Fruit fly (Drosophila melanogaster) whole organism, embryonic: ENCODE measurements around the gene IntS2.

ENCODE experiments used
- Ada2b ChIP-seq: fragments of 200-800 bp; sonication (Bioruptor generic); IDR thresholded peaks from 2 replicates; pipeline ENCODE4 v1.3.6; 2022; ENCODE audit warnings: missing biosample characterization, missing genetic modification characterization
- Asciz ChIP-seq: fragments of 200-800 bp; sonication (Bioruptor generic); optimal IDR thresholded peaks from 2 replicates; lab custom pipeline; 2017; ENCODE audit warnings: missing biosample characterization, mild to moderate bottlenecking, missing genetic modification characterization, missing genetic modification reagents
- C15 ChIP-seq: fragments of 200-800 bp; sonication (Bioruptor generic); IDR thresholded peaks from 3 replicates; pipeline ENCODE4 v1.3.6; 2022; ENCODE audit warnings: missing biosample characterization, missing genetic modification characterization
- CG10431 ChIP-seq: fragments of 200-800 bp; sonication (Bioruptor generic); optimal IDR thresholded peaks from 3 replicates; lab custom pipeline; 2018; ENCODE audit warnings: missing biosample characterization, mild to moderate bottlenecking, missing genetic modification characterization
- CG11504 ChIP-seq: fragments of 200-800 bp; sonication (Bioruptor generic); optimal IDR thresholded peaks from 3 replicates; lab custom pipeline; 2019; ENCODE audit warnings: missing biosample characterization, mild to moderate bottlenecking, missing genetic modification characterization, moderate library complexity
- CG12769 ChIP-seq: fragments of 200-800 bp; sonication (Bioruptor generic); optimal IDR thresholded peaks from 2 replicates; lab custom pipeline; 2019; ENCODE audit warnings: missing biosample characterization, mild to moderate bottlenecking, missing genetic modification characterization, moderate library complexity
- CG14014 ChIP-seq: fragments of 200-800 bp; sonication (Bioruptor generic); IDR thresholded peaks from 2 replicates; pipeline ENCODE4 v1.3.6; 2022; ENCODE audit warnings: missing biosample characterization, missing genetic modification characterization
- CG17568 ChIP-seq: fragments of 200-800 bp; sonication (Bioruptor generic); optimal IDR thresholded peaks from 2 replicates; lab custom pipeline; 2018; ENCODE audit warnings: missing biosample characterization, mild to moderate bottlenecking, missing genetic modification characterization, moderate library complexity
- CG1792 ChIP-seq: fragments of 200-800 bp; sonication (Bioruptor generic); optimal IDR thresholded peaks from 2 replicates; lab custom pipeline; 2016; ENCODE audit warnings: missing biosample characterization, missing genetic modification characterization
- CG2120 ChIP-seq: fragments of 200-800 bp; sonication (Bioruptor generic); optimal IDR thresholded peaks from 3 replicates; lab custom pipeline; 2016; ENCODE audit warnings: missing biosample characterization, missing genetic modification characterization
- CG2875 ChIP-seq: fragments of 200-800 bp; sonication (Bioruptor generic); optimal IDR thresholded peaks from 2 replicates; lab custom pipeline; 2017; ENCODE audit warnings: missing biosample characterization, mild to moderate bottlenecking, missing genetic modification characterization, missing genetic modification reagents
- CG31365 ChIP-seq: fragments of 200-800 bp; sonication (Bioruptor generic); optimal IDR thresholded peaks from 2 replicates; lab custom pipeline; 2018; ENCODE audit warnings: missing biosample characterization, mild to moderate bottlenecking, missing genetic modification characterization
- CG33557 ChIP-seq: fragments of 200-800 bp; sonication (Bioruptor generic); optimal IDR thresholded peaks from 2 replicates; lab custom pipeline; 2019; ENCODE audit warnings: missing biosample characterization, mild to moderate bottlenecking, missing genetic modification characterization, moderate library complexity
- CG4424 ChIP-seq: fragments of 200-800 bp; sonication (Bioruptor generic); optimal IDR thresholded peaks from 3 replicates; lab custom pipeline; 2016; ENCODE audit warnings: missing biosample characterization, missing genetic modification characterization
- CG6175 ChIP-seq: fragments of 200-800 bp; sonication (Bioruptor generic); IDR thresholded peaks from 3 replicates; pipeline ENCODE4 v1.3.6; 2022; ENCODE audit warnings: missing biosample characterization, missing genetic modification characterization
- CG6689 ChIP-seq: fragments of 200-800 bp; sonication (Bioruptor generic); IDR thresholded peaks from 2 replicates; pipeline ENCODE4 v1.3.6; 2022; ENCODE audit warnings: missing biosample characterization, missing genetic modification characterization
- CG8359 ChIP-seq: fragments of 200-800 bp; sonication (Bioruptor generic); optimal IDR thresholded peaks from 2 replicates; lab custom pipeline; 2017; ENCODE audit warnings: missing biosample characterization, mild to moderate bottlenecking, missing genetic modification characterization, borderline replicate concordance
- CG8944 ChIP-seq: fragments of 200-800 bp; sonication (Bioruptor generic); optimal IDR thresholded peaks from 3 replicates; lab custom pipeline; 2016; ENCODE audit warnings: missing biosample characterization, missing genetic modification characterization
- CG9817 ChIP-seq: fragments of 200-800 bp; sonication (Bioruptor generic); optimal IDR thresholded peaks from 2 replicates; lab custom pipeline; 2018; ENCODE audit warnings: missing biosample characterization, mild to moderate bottlenecking, missing genetic modification characterization, moderate library complexity
- D19B ChIP-seq: fragments of 200-800 bp; sonication (Bioruptor generic); optimal IDR thresholded peaks from 2 replicates; lab custom pipeline; 2017; ENCODE audit warnings: missing biosample characterization, mild to moderate bottlenecking, missing genetic modification characterization
- Dp ChIP-seq: fragments of 200-800 bp; sonication (Bioruptor generic); optimal IDR thresholded peaks from 2 replicates; lab custom pipeline; 2018; ENCODE audit warnings: missing biosample characterization, mild to moderate bottlenecking, missing genetic modification characterization, moderate library complexity
- HHEX ChIP-seq: fragments of 200-800 bp; sonication (Bioruptor generic); optimal IDR thresholded peaks from 3 replicates; lab custom pipeline; 2017; ENCODE audit warnings: missing biosample characterization, mild to moderate bottlenecking, missing genetic modification characterization, missing genetic modification reagents
- Hr51 ChIP-seq, 2 experiments: fragments of 200-800 bp; sonication (Bioruptor generic); optimal IDR thresholded peaks; 2 replicates in 1 of 2; 3 replicates in 1 of 2; lab custom pipeline; 2016 to 2018; ENCODE audit warnings: missing biosample characterization in 2 of 2, missing genetic modification characterization in 2 of 2, mild to moderate bottlenecking in 1 of 2, moderate library complexity in 1 of 2
- Max ChIP-seq: fragments of 200-800 bp; sonication (Bioruptor generic); optimal IDR thresholded peaks from 2 replicates; lab custom pipeline; 2016; ENCODE audit warnings: missing biosample characterization, mild to moderate bottlenecking, missing genetic modification characterization
- Poxn ChIP-seq: fragments of 200-800 bp; sonication (Bioruptor generic); IDR thresholded peaks from 2 replicates; pipeline ENCODE4 v1.3.6; 2022; ENCODE audit warnings: missing biosample characterization, missing genetic modification characterization
- Rfx ChIP-seq: fragments of 200-800 bp; sonication (Bioruptor generic); IDR thresholded peaks from 2 replicates; pipeline ENCODE4 v1.3.6; 2022; ENCODE audit warnings: missing biosample characterization, missing genetic modification characterization
- Six4 ChIP-seq: fragments of 200-800 bp; sonication (Bioruptor generic); optimal IDR thresholded peaks from 2 replicates; lab custom pipeline; 2016; ENCODE audit warnings: missing biosample characterization, missing genetic modification characterization
- Xrp1 ChIP-seq: fragments of 200-800 bp; sonication (Bioruptor generic); IDR thresholded peaks from 2 replicates; pipeline ENCODE4 v1.3.6; 2022; ENCODE audit warnings: missing biosample characterization, missing genetic modification characterization
- ab ChIP-seq: fragments of 200-800 bp; sonication (Bioruptor generic); optimal IDR thresholded peaks from 2 replicates; lab custom pipeline; 2016; ENCODE audit warnings: missing biosample characterization, missing genetic modification characterization
- bowl ChIP-seq: fragments of 200-800 bp; sonication (Bioruptor generic); IDR thresholded peaks from 2 replicates; pipeline ENCODE4 v1.3.6; 2022; ENCODE audit warnings: missing biosample characterization, missing genetic modification characterization
- dan ChIP-seq: fragments of 200-800 bp; sonication (Bioruptor generic); IDR thresholded peaks from 2 replicates; pipeline ENCODE4 v1.3.6; 2022; ENCODE audit warnings: missing biosample characterization, missing genetic modification characterization
- gce ChIP-seq: fragments of 200-800 bp; sonication (Bioruptor generic); IDR thresholded peaks from 3 replicates; pipeline ENCODE4 v1.3.6; 2022; ENCODE audit warnings: missing biosample characterization, missing genetic modification characterization
- grn ChIP-seq: fragments of 200-800 bp; sonication (Bioruptor generic); optimal IDR thresholded peaks from 3 replicates; lab custom pipeline; 2017; ENCODE audit warnings: missing biosample characterization, missing genetic modification characterization
- gsb-n ChIP-seq: fragments of 200-800 bp; sonication (Bioruptor generic); optimal IDR thresholded peaks from 3 replicates; lab custom pipeline; 2018; ENCODE audit warnings: missing biosample characterization, mild to moderate bottlenecking, missing genetic modification characterization
- jumu ChIP-seq: fragments of 200-800 bp; sonication (Bioruptor generic); optimal IDR thresholded peaks from 3 replicates; lab custom pipeline; 2016; ENCODE audit warnings: missing biosample characterization, missing genetic modification characterization
- lab ChIP-seq: fragments of 200-800 bp; sonication (Bioruptor generic); optimal IDR thresholded peaks from 3 replicates; lab custom pipeline; 2017; ENCODE audit warnings: missing biosample characterization, missing genetic modification characterization, mild to moderate bottlenecking, moderate library complexity, missing genetic modification reagents
- odd ChIP-seq: fragments of 200-800 bp; sonication (Bioruptor generic); optimal IDR thresholded peaks from 2 replicates; lab custom pipeline; 2017; ENCODE audit warnings: missing biosample characterization, mild to moderate bottlenecking, missing genetic modification characterization
- otp ChIP-seq: fragments of 200-800 bp; sonication (Bioruptor generic); IDR thresholded peaks from 3 replicates; pipeline ENCODE4, ENCODE4 v1.3.6; 2022; ENCODE audit warnings: missing biosample characterization, missing genetic modification characterization
- pan ChIP-seq, 4 experiments: fragments of >200 bp in 3 of 4; fragments of 200-800 bp in 1 of 4; sonication (Bioruptor generic) in 1 of 4; optimal IDR thresholded peaks in 3 of 4; IDR thresholded peaks in 1 of 4; 2 replicates each; pipeline versions ENCODE4 v1.3.6 to Lab custom; 2017 to 2022; ENCODE audit warnings: missing biosample characterization in 2 of 4, missing genetic modification characterization in 2 of 4, mixed read lengths in 1 of 4
- psq ChIP-seq: fragments of 200-800 bp; sonication (Bioruptor generic); optimal IDR thresholded peaks from 2 replicates; lab custom pipeline; 2017; ENCODE audit warnings: missing biosample characterization, missing genetic modification characterization
- pum ChIP-seq: fragments of 200-800 bp; sonication (Bioruptor generic); optimal IDR thresholded peaks from 2 replicates; lab custom pipeline; 2016; ENCODE audit warnings: missing biosample characterization, missing genetic modification characterization
- pzg ChIP-seq: fragments of 200-800 bp; sonication (Bioruptor generic); optimal IDR thresholded peaks from 3 replicates; lab custom pipeline; 2018; ENCODE audit warnings: missing biosample characterization, mild to moderate bottlenecking, missing genetic modification characterization, moderate library complexity
- sc ChIP-seq, 3 experiments: fragments of >200 bp in 2 of 3; fragments of 200-800 bp in 1 of 3; sonication (Bioruptor generic) in 1 of 3; optimal IDR thresholded peaks; 2 replicates in 2 of 3; 3 replicates in 1 of 3; lab custom pipeline; 2017; ENCODE audit warnings: mild to moderate bottlenecking in 1 of 3, missing biosample characterization in 1 of 3, missing genetic modification characterization in 1 of 3, missing genetic modification reagents in 1 of 3
- schlank ChIP-seq: fragments of 200-800 bp; sonication (Bioruptor generic); optimal IDR thresholded peaks from 2 replicates; lab custom pipeline; 2018; ENCODE audit warnings: missing biosample characterization, mild to moderate bottlenecking, missing genetic modification characterization
- tup ChIP-seq: fragments of 200-800 bp; sonication (Bioruptor generic); optimal IDR thresholded peaks from 2 replicates; lab custom pipeline; 2016; ENCODE audit warnings: missing biosample characterization, mild to moderate bottlenecking, missing genetic modification characterization, moderate library complexity
- vnd ChIP-seq: fragments of 200-800 bp; sonication (Bioruptor generic); IDR thresholded peaks from 3 replicates; pipeline ENCODE4 v1.3.6; 2022; ENCODE audit warnings: missing biosample characterization, missing genetic modification characterization; ENCODE audit not compliant: partially characterized antibody
- vvl ChIP-seq: fragments of 200-800 bp; sonication (Bioruptor generic); IDR thresholded peaks from 2 replicates; pipeline ENCODE4 v1.3.6; 2022; ENCODE audit warnings: missing biosample characterization, missing genetic modification characterization
- zf30C ChIP-seq: fragments of 200-800 bp; sonication (Bioruptor generic); optimal IDR thresholded peaks from 3 replicates; lab custom pipeline; 2018; ENCODE audit warnings: missing biosample characterization, mild to moderate bottlenecking, missing genetic modification characterization

Gene IntS2

dm6 chrX:17682745-17683505 is 26.3 kb upstream of the IntS2 start (continued):
- TF ChIP-seq pan (optimal IDR thresholded peaks at IDR 0.05; lab: Kevin White, UChicago) (no peak), pan (GFP tag; optimal IDR thresholded peaks at IDR 0.05 in 1 of 2, IDR thresholded peaks at IDR 0.05 in 1 of 2) (peak in 1 of 2 experiments; percentile 86), vnd (no peak), CG33557 (GFP tag; lab: Kevin White, UChicago) (no peak), jumu (GFP tag; lab: Kevin White, UChicago) (no peak), CG31365 (no peak), Xrp1 (GFP tag; lab: Robert Waterston, UW) (peak; percentile 88), CG6689 (GFP tag; lab: Robert Waterston, UW) (peak; percentile 86), Hr51 (GFP tag; optimal IDR thresholded peaks at IDR 0.05; lab: Kevin White, UChicago) (peak in 1 of 2 experiments; percentile 61), CG12769 (tag; lab: Kevin White, UChicago) (no peak), Asciz (GFP tag; lab: Kevin White, UChicago) (peak; percentile 63), CG2120 (GFP tag; lab: Kevin White, UChicago) (peak; percentile 20), CG6175 (GFP tag; lab: Robert Waterston, UW) (no peak), Six4 (GFP tag; lab: Kevin White, UChicago) (peak; percentile 14), grn (GFP tag; lab: Kevin White, UChicago) (peak; percentile 4), Dp (GFP tag; lab: Kevin White, UChicago) (no peak), CG8359 (GFP tag; lab: Kevin White, UChicago) (no peak), pum (GFP tag; lab: Kevin White, UChicago) (no peak), sc (optimal IDR thresholded peaks at IDR 0.05; lab: Kevin White, UChicago) (no peak), sc (GFP tag; optimal IDR thresholded peaks at IDR 0.05; lab: Kevin White, UChicago) (no peak), bowl (GFP tag; lab: Robert Waterston, UW) (no peak; the same call in 1 of the 2 replicates), Rfx (peak; percentile 57), gsb-n (tag; lab: Kevin White, UChicago) (peak; percentile 35), C15 (GFP tag; lab: Robert Waterston, UW) (peak; percentile 63; the same call in 1 of the 3 replicates), dan (GFP tag; lab: Robert Waterston, UW) (no peak), CG11504 (peak; percentile 82), zf30C (GFP tag; lab: Kevin White, UChicago) (no peak), tup (peak; percentile 33), D19B (GFP tag; lab: Kevin White, UChicago) (peak; percentile 3), CG9817 (tag; lab: Kevin White, UChicago) (no peak), CG10431 (GFP tag; lab: Kevin White, UChicago) (peak; percentile 26), schlank (tag; lab: Kevin White, UChicago) (no peak), CG2875 (GFP tag; lab: Kevin White, UChicago) (peak; percentile 58), lab (GFP tag; lab: Kevin White, UChicago) (peak; percentile 68), vvl (peak; percentile 92), psq (GFP tag; lab: Kevin White, UChicago) (peak; percentile 5), Poxn (GFP tag; lab: Robert Waterston, UW) (no peak), Max (GFP tag; lab: Kevin White, UChicago) (peak; percentile 26), CG8944 (GFP tag; lab: Kevin White, UChicago) (peak; percentile 23), odd (GFP tag; lab: Kevin White, UChicago) (peak; percentile 36), CG14014 (GFP tag; lab: Robert Waterston, UW) (peak; percentile 78), gce (GFP tag; lab: Robert Waterston, UW) (peak; percentile 84), pzg (no peak), CG4424 (GFP tag; lab: Kevin White, UChicago) (peak; percentile 69), otp (peak; percentile 69), CG17568 (GFP tag; lab: Kevin White, UChicago) (peak; percentile 30), ab (GFP tag; lab: Kevin White, UChicago) (peak; percentile 52), Ada2b (peak; percentile 69), CG1792 (no peak), HHEX (peak; percentile 44)
